Fruit fly (Drosophila melanogaster) whole organism, embryonic: Measurements from ENCODE around the gene RfC3.
A peak's percentile ranks its signal among the peaks of the same experiment; 100 is the strongest.

ENCODE experiments used
- BEAF-32 ChIP-seq: fragments of 200-800 bp; sonication (Bioruptor generic); optimal IDR thresholded peaks from 3 replicates; lab custom pipeline; 2017; ENCODE audit warnings: missing biosample characterization, missing genetic modification characterization, mild to moderate bottlenecking, moderate library complexity, missing genetic modification reagents
- Bteb2 ChIP-seq: fragments of 200-800 bp; sonication (Bioruptor generic); optimal IDR thresholded peaks from 2 replicates; lab custom pipeline; 2016; ENCODE audit warnings: missing biosample characterization, missing genetic modification characterization
- CG10267 ChIP-seq: fragments of 200-800 bp; sonication (Bioruptor generic); optimal IDR thresholded peaks from 2 replicates; lab custom pipeline; 2018; ENCODE audit warnings: missing biosample characterization, mild to moderate bottlenecking, missing genetic modification characterization, moderate library complexity
- CG10321 ChIP-seq: fragments of 200-800 bp; sonication (Bioruptor generic); IDR thresholded peaks from 2 replicates; pipeline ENCODE4 v1.3.6; 2022; ENCODE audit warnings: missing biosample characterization, missing genetic modification characterization
- CG11504 ChIP-seq: fragments of 200-800 bp; sonication (Bioruptor generic); optimal IDR thresholded peaks from 3 replicates; lab custom pipeline; 2019; ENCODE audit warnings: missing biosample characterization, mild to moderate bottlenecking, missing genetic modification characterization, moderate library complexity
- CG11696 ChIP-seq: fragments of 200-800 bp; sonication (Bioruptor generic); IDR thresholded peaks from 2 replicates; pipeline ENCODE4 v1.3.6; 2022; ENCODE audit warnings: missing biosample characterization, missing genetic modification characterization
- CG13424 ChIP-seq: fragments of 200-800 bp; sonication (Bioruptor generic); optimal IDR thresholded peaks from 2 replicates; lab custom pipeline; 2019; ENCODE audit warnings: missing biosample characterization, mild to moderate bottlenecking, missing genetic modification characterization, moderate library complexity
- CG15011 ChIP-seq: fragments of 200-800 bp; sonication (Bioruptor generic); optimal IDR thresholded peaks from 3 replicates; lab custom pipeline; 2018; ENCODE audit warnings: missing biosample characterization, mild to moderate bottlenecking, missing genetic modification characterization
- CG2875 ChIP-seq: fragments of 200-800 bp; sonication (Bioruptor generic); optimal IDR thresholded peaks from 2 replicates; lab custom pipeline; 2017; ENCODE audit warnings: missing biosample characterization, mild to moderate bottlenecking, missing genetic modification characterization, missing genetic modification reagents
- CG31441 ChIP-seq: fragments of 200-800 bp; sonication (Bioruptor generic); IDR thresholded peaks from 2 replicates; pipeline ENCODE4 v1.3.6; 2022; ENCODE audit warnings: missing biosample characterization, missing genetic modification characterization
- CG33557 ChIP-seq: fragments of 200-800 bp; sonication (Bioruptor generic); optimal IDR thresholded peaks from 2 replicates; lab custom pipeline; 2019; ENCODE audit warnings: missing biosample characterization, mild to moderate bottlenecking, missing genetic modification characterization, moderate library complexity
- CG3407 ChIP-seq: fragments of 200-800 bp; sonication (Bioruptor generic); optimal IDR thresholded peaks from 2 replicates; lab custom pipeline; 2018; ENCODE audit warnings: missing biosample characterization, mild to moderate bottlenecking, missing genetic modification characterization
- CG4617 ChIP-seq: fragments of 200-800 bp; sonication (Bioruptor generic); optimal IDR thresholded peaks from 3 replicates; lab custom pipeline; 2016; ENCODE audit warnings: missing biosample characterization, missing genetic modification characterization, borderline replicate concordance
- CG5180 ChIP-seq: fragments of 200-800 bp; sonication (Bioruptor generic); optimal IDR thresholded peaks from 3 replicates; lab custom pipeline; 2017; ENCODE audit warnings: missing biosample characterization, missing genetic modification characterization, mild to moderate bottlenecking, moderate library complexity, missing genetic modification reagents
- CG7357 ChIP-seq: fragments of 200-800 bp; sonication (Bioruptor generic); IDR thresholded peaks from 3 replicates; pipeline ENCODE4 v1.3.6; 2022; ENCODE audit warnings: missing biosample characterization, missing genetic modification characterization
- CG7987 ChIP-seq: fragments of 200-800 bp; sonication (Bioruptor generic); optimal IDR thresholded peaks from 2 replicates; lab custom pipeline; 2018; ENCODE audit warnings: missing biosample characterization, mild to moderate bottlenecking, missing genetic modification characterization, moderate library complexity
- CG8281 ChIP-seq: fragments of 200-800 bp; sonication (Bioruptor generic); optimal IDR thresholded peaks from 2 replicates; lab custom pipeline; 2018; ENCODE audit warnings: missing biosample characterization, mild to moderate bottlenecking, missing genetic modification characterization, moderate library complexity
- CG8924 ChIP-seq: fragments of 200-800 bp; optimal IDR thresholded peaks from 3 replicates; lab custom pipeline; 2019; ENCODE audit warnings: missing biosample characterization, mild to moderate bottlenecking, missing genetic modification characterization, moderate library complexity
- Dad ChIP-seq: fragments of 200-800 bp; sonication (Bioruptor generic); optimal IDR thresholded peaks from 3 replicates; lab custom pipeline; 2016; ENCODE audit warnings: missing biosample characterization, missing genetic modification characterization
- Dref ChIP-seq: fragments of 200-800 bp; sonication (Bioruptor generic); IDR thresholded peaks from 2 replicates; pipeline ENCODE4 v1.3.6; 2022; ENCODE audit warnings: missing biosample characterization, missing genetic modification characterization
- HHEX ChIP-seq: fragments of 200-800 bp; sonication (Bioruptor generic); optimal IDR thresholded peaks from 3 replicates; lab custom pipeline; 2017; ENCODE audit warnings: missing biosample characterization, mild to moderate bottlenecking, missing genetic modification characterization, missing genetic modification reagents
- HLH3B ChIP-seq: fragments of 200-800 bp; sonication (Bioruptor generic); IDR thresholded peaks from 2 replicates; pipeline ENCODE4 v1.3.6; 2022; ENCODE audit warnings: missing biosample characterization, missing genetic modification characterization
- HLH4C ChIP-seq: fragments of 200-800 bp; sonication (Bioruptor generic); IDR thresholded peaks from 3 replicates; pipeline ENCODE4 v1.3.6; 2022; ENCODE audit warnings: missing biosample characterization, missing genetic modification characterization; ENCODE audit not compliant: partially characterized antibody
- HLH54F ChIP-seq: fragments of 200-800 bp; sonication (Bioruptor generic); optimal IDR thresholded peaks from 3 replicates; lab custom pipeline; 2016; ENCODE audit warnings: missing biosample characterization, missing genetic modification characterization
- Hand ChIP-seq: fragments of 200-800 bp; sonication (Bioruptor generic); optimal IDR thresholded peaks from 2 replicates; lab custom pipeline; 2017; ENCODE audit warnings: mild to moderate bottlenecking, missing biosample characterization, missing genetic modification reagents, missing genetic modification characterization
- Jarid2 ChIP-seq: fragments of 200-800 bp; sonication (Bioruptor generic); optimal IDR thresholded peaks from 3 replicates; lab custom pipeline; 2017; ENCODE audit warnings: mild to moderate bottlenecking, missing biosample characterization, missing genetic modification reagents, missing genetic modification characterization
- Med ChIP-seq: fragments of 200-800 bp; sonication (Bioruptor generic); peaks from one replicate; lab custom pipeline; 2016; ENCODE audit warnings: missing biosample characterization, missing genetic modification characterization, mild to moderate bottlenecking, inconsistent platforms, moderate library complexity
- NC2β ChIP-seq: fragments of 200-800 bp; sonication (Bioruptor generic); optimal IDR thresholded peaks from 2 replicates; lab custom pipeline; 2016; ENCODE audit warnings: missing biosample characterization, missing genetic modification characterization
- NK7.1 ChIP-seq: fragments of 200-800 bp; sonication (Bioruptor generic); optimal IDR thresholded peaks from 3 replicates; lab custom pipeline; 2016; ENCODE audit warnings: missing biosample characterization, missing genetic modification characterization
- Neu2 ChIP-seq: fragments of 200-800 bp; sonication (Bioruptor generic); optimal IDR thresholded peaks from 3 replicates; lab custom pipeline; 2016; ENCODE audit warnings: missing biosample characterization, missing genetic modification characterization, borderline replicate concordance
- Nf-YC ChIP-seq: fragments of 200-800 bp; optimal IDR thresholded peaks from 3 replicates; lab custom pipeline; 2019; ENCODE audit warnings: missing biosample characterization, mild to moderate bottlenecking, missing genetic modification characterization, moderate library complexity
- Usf ChIP-seq: fragments of 200-800 bp; sonication (Bioruptor generic); optimal IDR thresholded peaks from 2 replicates; lab custom pipeline; 2017; ENCODE audit warnings: missing genotype, missing biosample characterization, missing genetic modification characterization
- YL-1 ChIP-seq: fragments of 200-800 bp; sonication (Bioruptor generic); optimal IDR thresholded peaks from 3 replicates; lab custom pipeline; 2017; ENCODE audit warnings: missing biosample characterization, mild to moderate bottlenecking, missing genetic modification characterization
- al ChIP-seq: fragments of 200-800 bp; sonication (Bioruptor generic); IDR thresholded peaks from 2 replicates; pipeline ENCODE4 v1.3.6; 2022; ENCODE audit warnings: missing biosample characterization, missing genetic modification characterization
- bsh ChIP-seq, 2 experiments: fragments of 200-800 bp; sonication (Bioruptor generic); optimal IDR thresholded peaks; 2 replicates each; lab custom pipeline; 2017 to 2018; ENCODE audit warnings: mild to moderate bottlenecking in 2 of 2, missing biosample characterization in 2 of 2, missing genetic modification characterization in 2 of 2, moderate library complexity in 1 of 2
- cad ChIP-seq: fragments of >200 bp; optimal IDR thresholded peaks from 2 replicates; lab custom pipeline; 2017; ENCODE audit warnings: missing biosample characterization, missing genetic modification characterization
- cato ChIP-seq: fragments of 200-800 bp; sonication (Bioruptor generic); optimal IDR thresholded peaks from 2 replicates; lab custom pipeline; 2016; ENCODE audit warnings: missing biosample characterization, missing genetic modification characterization, borderline replicate concordance
- cg ChIP-seq: fragments of 200-800 bp; sonication (Bioruptor generic); optimal IDR thresholded peaks from 3 replicates; lab custom pipeline; 2019; ENCODE audit warnings: missing biosample characterization, mild to moderate bottlenecking, missing genetic modification characterization, moderate library complexity
- emc ChIP-seq: fragments of 200-800 bp; sonication (Bioruptor generic); optimal IDR thresholded peaks from 2 replicates; lab custom pipeline; 2016; ENCODE audit warnings: missing biosample characterization, missing genetic modification characterization
- fd3F ChIP-seq: fragments of 200-800 bp; sonication (Bioruptor generic); optimal IDR thresholded peaks from 2 replicates; lab custom pipeline; 2018; ENCODE audit warnings: missing biosample characterization, mild to moderate bottlenecking, missing genetic modification characterization, moderate library complexity
- grn ChIP-seq: fragments of 200-800 bp; sonication (Bioruptor generic); optimal IDR thresholded peaks from 3 replicates; lab custom pipeline; 2017; ENCODE audit warnings: missing biosample characterization, missing genetic modification characterization
- gsb ChIP-seq: fragments of 200-800 bp; sonication (Bioruptor generic); IDR thresholded peaks from 2 replicates; pipeline ENCODE4 v1.3.6; 2022; ENCODE audit warnings: missing biosample characterization, missing genetic modification characterization
- hbn ChIP-seq: fragments of 200-800 bp; sonication (Bioruptor generic); IDR thresholded peaks from 2 replicates; pipeline ENCODE4 v1.3.6; 2022; ENCODE audit warnings: missing biosample characterization, missing genetic modification characterization; ENCODE audit not compliant: partially characterized antibody
- pzg ChIP-seq: fragments of 200-800 bp; sonication (Bioruptor generic); optimal IDR thresholded peaks from 3 replicates; lab custom pipeline; 2018; ENCODE audit warnings: missing biosample characterization, mild to moderate bottlenecking, missing genetic modification characterization, moderate library complexity
- rib ChIP-seq: fragments of 200-800 bp; sonication (Bioruptor generic); IDR thresholded peaks from 2 replicates; pipeline ENCODE4 v1.3.6; 2022; ENCODE audit warnings: missing biosample characterization, missing genetic modification characterization
- run ChIP-seq: fragments of 200-800 bp; sonication (Bioruptor generic); optimal IDR thresholded peaks from 3 replicates; lab custom pipeline; 2018; ENCODE audit warnings: missing biosample characterization, mild to moderate bottlenecking, missing genetic modification characterization
- tgo ChIP-seq: fragments of 200-800 bp; sonication (Bioruptor generic); IDR thresholded peaks from 3 replicates; pipeline ENCODE4 v1.3.6; 2022; ENCODE audit warnings: missing biosample characterization, missing genetic modification characterization
- wdn ChIP-seq: fragments of 200-800 bp; sonication (Bioruptor generic); IDR thresholded peaks from 2 replicates; pipeline ENCODE4 v1.3.6; 2022; ENCODE audit warnings: missing biosample characterization, missing genetic modification characterization
- zen2 ChIP-seq: fragments of 200-800 bp; sonication (Bioruptor generic); IDR thresholded peaks from 3 replicates; pipeline ENCODE4 v1.3.6; 2022; ENCODE audit warnings: missing biosample characterization, missing genetic modification characterization; ENCODE audit not compliant: partially characterized antibody

The RfC3 gene

dm6 chr2L:10430802-10431476, 11.9 kb downstream of the RfC3 start, which contains the start of the genes Bug22 and TfIIB (continued):
- TF ChIP-seq NK7.1 (GFP tag; lab: Kevin White, UChicago) = no peak
- 0 out of 3 replicates have a peak, but pooled peaks have one; percentile 33 for TF ChIP-seq HLH4C (GFP tag; lab: Robert Waterston, UW)
- TF ChIP-seq CG11696 (GFP tag; lab: Robert Waterston, UW) = no peak
- no peak for TF ChIP-seq emc (GFP tag; lab: Kevin White, UChicago)
- peak; percentile 70 for TF ChIP-seq NC2β
- TF ChIP-seq CG2875 (GFP tag; lab: Kevin White, UChicago) = no peak
- TF ChIP-seq CG7987 (GFP tag; lab: Kevin White, UChicago) = peak; percentile 25
- TF ChIP-seq gsb = 0 out of 2 replicates have a peak, but pooled peaks have one; percentile 30
- no peak for TF ChIP-seq CG10321 (GFP tag; lab: Robert Waterston, UW)
- TF ChIP-seq pzg (GFP tag; lab: Kevin White, UChicago) = peak; percentile 53
- no peak for TF ChIP-seq Hand (GFP tag; lab: Kevin White, UChicago)
- peak; percentile 67 for TF ChIP-seq Dref (GFP tag; lab: Robert Waterston, UW)
- no peak for TF ChIP-seq cg (GFP tag; lab: Kevin White, UChicago)
- peak; percentile 39 for TF ChIP-seq Dad (GFP tag; lab: Kevin White, UChicago)
- TF ChIP-seq zen2 (GFP tag; lab: Robert Waterston, UW) = no peak
- peak; percentile 58 for TF ChIP-seq HLH3B (GFP tag; lab: Robert Waterston, UW)
- TF ChIP-seq run (tag; lab: Kevin White, UChicago) = no peak
- no peak for TF ChIP-seq grn (GFP tag; lab: Kevin White, UChicago)
- TF ChIP-seq YL-1 (GFP tag; lab: Kevin White, UChicago) = peak; percentile 34
- peak; percentile 83 for TF ChIP-seq HLH54F (GFP tag; lab: Kevin White, UChicago)
- TF ChIP-seq CG3407 (GFP tag; lab: Kevin White, UChicago) = peak; percentile 18
- no peak for TF ChIP-seq CG8281 (tag; lab: Kevin White, UChicago)
- peak; percentile 48 for TF ChIP-seq HHEX
- peak; percentile 79 for TF ChIP-seq rib (GFP tag; lab: Robert Waterston, UW)
- peak; percentile 47 for TF ChIP-seq BEAF-32 (GFP tag; lab: Kevin White, UChicago)
- TF ChIP-seq cato (GFP tag; lab: Kevin White, UChicago) = peak; percentile 33
- TF ChIP-seq al (GFP tag; lab: Robert Waterston, UW) = no peak
- TF ChIP-seq CG13424 = peak; percentile 74
- TF ChIP-seq CG31441 (GFP tag; lab: Robert Waterston, UW) = peak; percentile 79
- TF ChIP-seq Nf-YC = peak; percentile 75
- no peak for TF ChIP-seq Jarid2 (GFP tag; lab: Kevin White, UChicago)
- TF ChIP-seq hbn (GFP tag; lab: Robert Waterston, UW) = no peak
- no peak for TF ChIP-seq Usf (GFP tag; lab: Kevin White, UChicago)
- TF ChIP-seq fd3F (GFP tag; lab: Kevin White, UChicago) = peak; percentile 61
- no peak for TF ChIP-seq Neu2 (GFP tag; lab: Kevin White, UChicago)
- TF ChIP-seq cad (GFP tag; lab: Kevin White, UChicago) = no peak
- no peak for TF ChIP-seq CG15011 (GFP tag; lab: Kevin White, UChicago)
- TF ChIP-seq bsh (GFP tag; optimal IDR thresholded peaks at IDR 0.05; lab: Kevin White, UChicago) = peak in 1 of 2 experiments; percentile 56
- peak; percentile 56 for TF ChIP-seq CG10267
- no peak for TF ChIP-seq CG5180 (GFP tag; lab: Kevin White, UChicago)
- TF ChIP-seq Bteb2 (GFP tag; lab: Kevin White, UChicago) = peak; percentile 46
- TF ChIP-seq Med (GFP tag; lab: Kevin White, UChicago) = peak; percentile 94
- peak; percentile 74 for TF ChIP-seq tgo (GFP tag; lab: Robert Waterston, UW)
- peak; percentile 83 for TF ChIP-seq CG8924
- no peak for TF ChIP-seq CG11504
- TF ChIP-seq CG4617 (GFP tag; lab: Kevin White, UChicago) = peak; percentile 27
- TF ChIP-seq CG33557 (GFP tag; lab: Kevin White, UChicago) = peak; percentile 26
- TF ChIP-seq CG7357 (GFP tag; lab: Robert Waterston, UW) = no peak
- peak; percentile 39; the same call in 1 of the 2 replicates for TF ChIP-seq wdn (GFP tag; lab: Robert Waterston, UW)
